Fruit fly (Drosophila melanogaster) whole organism, wandering third instar larva: ENCODE results near the gene Cp7Fa.
A peak's percentile ranks its signal among the peaks of the same experiment; 100 is the strongest.

Experiments
- Abd-B ChIP-seq: fragments of >200 bp; optimal IDR thresholded peaks from 2 replicates; lab custom pipeline; 2017; ENCODE audit warnings: missing biosample characterization, missing genetic modification characterization
- CG32264 ChIP-seq: fragments of 200-800 bp; sonication (Bioruptor generic); optimal IDR thresholded peaks from 2 replicates; lab custom pipeline; 2016; ENCODE audit warnings: missing biosample characterization, missing genetic modification characterization
- CG9705 ChIP-seq: fragments of 200-800 bp; sonication (Bioruptor generic); optimal IDR thresholded peaks from 2 replicates; lab custom pipeline; 2018; ENCODE audit warnings: missing biosample characterization, mild to moderate bottlenecking, missing genetic modification characterization
- CrebA ChIP-seq: fragments of 200-800 bp; sonication (Bioruptor generic); optimal IDR thresholded peaks from 2 replicates; lab custom pipeline; 2016; ENCODE audit warnings: missing biosample characterization, mild to moderate bottlenecking, missing genetic modification characterization, borderline replicate concordance
- Dfd ChIP-seq: fragments of >200 bp; optimal IDR thresholded peaks from 2 replicates; lab custom pipeline; 2017; ENCODE audit warnings: missing biosample characterization, missing genetic modification characterization
- Dif ChIP-seq: fragments of 200-275, 200-300 bp; sonication (Bioruptor generic); optimal IDR thresholded peaks from 2 replicates; lab custom pipeline; 2018; ENCODE audit warnings: missing biosample characterization, missing genetic modification characterization; ENCODE audit not compliant: partially characterized antibody
- HLH106 ChIP-seq: fragments of 200-800 bp; optimal IDR thresholded peaks from 3 replicates; lab custom pipeline; 2019; ENCODE audit warnings: missing biosample characterization, mild to moderate bottlenecking, missing genetic modification characterization, moderate library complexity
- Hnf4 ChIP-seq: fragments of 200-800 bp; sonication (Bioruptor generic); optimal IDR thresholded peaks from 2 replicates; lab custom pipeline; 2016; ENCODE audit warnings: missing biosample characterization, mild to moderate bottlenecking, missing genetic modification characterization
- Hr78 ChIP-seq: fragments of >200 bp; optimal IDR thresholded peaks from 2 replicates; lab custom pipeline; 2017; ENCODE audit warnings: missing biosample characterization, missing genetic modification characterization
- Hr83 ChIP-seq: fragments of 200-300 bp; sonication (Bioruptor generic); optimal IDR thresholded peaks from 2 replicates; lab custom pipeline; 2016; ENCODE audit warnings: missing biosample characterization, mild to moderate bottlenecking, missing genetic modification characterization, moderate library complexity; ENCODE audit not compliant: poor library complexity, severe bottlenecking
- Jra ChIP-seq: sonication (Bioruptor generic); optimal IDR thresholded peaks from 2 replicates; lab custom pipeline; 2016; ENCODE audit warnings: missing biosample characterization, missing genetic modification characterization
- Mio ChIP-seq: sonication (Bioruptor generic); optimal IDR thresholded peaks from 2 replicates; lab custom pipeline; 2016; ENCODE audit warnings: missing biosample characterization, missing genetic modification characterization
- Myc ChIP-seq: fragments of >200 bp; optimal IDR thresholded peaks from 2 replicates; lab custom pipeline; 2017
- N ChIP-seq: fragments of >200 bp; optimal IDR thresholded peaks from 2 replicates; lab custom pipeline; 2018; ENCODE audit warnings: missing biosample characterization, missing external identifiers, missing genetic modification characterization
- OdsH ChIP-seq: fragments of 200-800 bp; sonication (Bioruptor generic); optimal IDR thresholded peaks from 2 replicates; lab custom pipeline; 2016; ENCODE audit warnings: missing biosample characterization, mild to moderate bottlenecking, missing genetic modification characterization
- Rel ChIP-seq, 2 experiments: fragments of 200-800 bp; sonication (Bioruptor generic) in 1 of 2; optimal IDR thresholded peaks; 2 replicates in 1 of 2; 3 replicates in 1 of 2; lab custom pipeline; 2016 to 2019; ENCODE audit warnings: mild to moderate bottlenecking in 2 of 2, missing biosample characterization in 2 of 2, missing genetic modification characterization in 2 of 2, moderate library complexity in 1 of 2
- Sp1 ChIP-seq: fragments of 200-800 bp; sonication (Bioruptor generic); optimal IDR thresholded peaks from 3 replicates; lab custom pipeline; 2019; ENCODE audit warnings: missing biosample characterization, mild to moderate bottlenecking, missing genetic modification characterization, moderate library complexity
- br ChIP-seq: fragments of 200-800 bp; sonication (Bioruptor generic); optimal IDR thresholded peaks from 2 replicates; lab custom pipeline; 2016; ENCODE audit warnings: missing biosample characterization, missing genetic modification characterization
- brk ChIP-seq: fragments of 200-800 bp; sonication (Bioruptor generic); optimal IDR thresholded peaks from 2 replicates; lab custom pipeline; 2016; ENCODE audit warnings: missing biosample characterization, mild to moderate bottlenecking, missing genetic modification characterization
- dl ChIP-seq, 2 experiments: fragments of 175-275, 200-275 bp in 1 of 2; fragments of 200-275 bp in 1 of 2; sonication (Bioruptor generic); optimal IDR thresholded peaks; lab custom pipeline; 2018; ENCODE audit warnings: mild to moderate bottlenecking in 2 of 2, missing biosample characterization in 2 of 2, missing genetic modification characterization in 2 of 2, moderate library complexity in 2 of 2; ENCODE audit not compliant: partially characterized antibody in 2 of 2, insufficient read depth in 1 of 2
- dmrt93B ChIP-seq: fragments of 200-800 bp; sonication (Bioruptor generic); optimal IDR thresholded peaks from 2 replicates; lab custom pipeline; 2018; ENCODE audit warnings: missing biosample characterization, mild to moderate bottlenecking, missing genetic modification characterization
- dsf ChIP-seq: sonication (Bioruptor generic); optimal IDR thresholded peaks from 2 replicates; lab custom pipeline; 2016; ENCODE audit warnings: missing biosample characterization, missing genetic modification characterization, borderline replicate concordance
- ey ChIP-seq: fragments of 200-800 bp; sonication (Bioruptor generic); optimal IDR thresholded peaks from 2 replicates; lab custom pipeline; 2016; ENCODE audit warnings: missing biosample characterization, missing genetic modification characterization
- foxo ChIP-seq, 2 experiments: fragments of 200-800 bp; sonication (Bioruptor generic); optimal IDR thresholded peaks; 2 replicates in 1 of 2; 3 replicates in 1 of 2; lab custom pipeline; 2016 to 2017; ENCODE audit warnings: missing biosample characterization in 2 of 2, missing genetic modification characterization in 2 of 2
- fru ChIP-seq: fragments of 200-800 bp; sonication (Bioruptor generic); optimal IDR thresholded peaks from 3 replicates; lab custom pipeline; 2016; ENCODE audit warnings: missing biosample characterization, mild to moderate bottlenecking, missing genetic modification characterization
- h ChIP-seq: fragments of 200-800 bp; sonication (Bioruptor generic); optimal IDR thresholded peaks from 3 replicates; lab custom pipeline; 2016; ENCODE audit warnings: missing biosample characterization, mild to moderate bottlenecking, missing genetic modification characterization
- jim ChIP-seq: fragments of 175-275, 200-325 bp; sonication (Bioruptor generic); optimal IDR thresholded peaks from 2 replicates; lab custom pipeline; 2016; ENCODE audit warnings: missing biosample characterization, mild to moderate bottlenecking, missing genetic modification characterization
- lola ChIP-seq: fragments of >200 bp; optimal IDR thresholded peaks from 2 replicates; lab custom pipeline; 2017; ENCODE audit warnings: missing biosample characterization, missing genetic modification characterization
- pan ChIP-seq: fragments of >200 bp; optimal IDR thresholded peaks from 2 replicates; lab custom pipeline; 2017
- psq ChIP-seq: fragments of 200-800 bp; sonication (Bioruptor generic); optimal IDR thresholded peaks from 3 replicates; lab custom pipeline; 2017; ENCODE audit warnings: missing biosample characterization, mild to moderate bottlenecking, missing genetic modification characterization, moderate library complexity
- rgr ChIP-seq: fragments of 200-800 bp; sonication (Bioruptor generic); optimal IDR thresholded peaks from 3 replicates; lab custom pipeline; 2016; ENCODE audit warnings: missing biosample characterization, mild to moderate bottlenecking, missing genetic modification characterization
- sage ChIP-seq: fragments of 200-800 bp; sonication (Bioruptor generic); optimal IDR thresholded peaks from 2 replicates; lab custom pipeline; 2016; ENCODE audit warnings: missing biosample characterization, mild to moderate bottlenecking, missing genetic modification characterization
- tai ChIP-seq: sonication (Bioruptor generic); optimal IDR thresholded peaks from 2 replicates; lab custom pipeline; 2016; ENCODE audit warnings: missing biosample characterization, missing genetic modification characterization
- woc ChIP-seq: sonication (Bioruptor generic); optimal IDR thresholded peaks from 2 replicates; lab custom pipeline; 2016; ENCODE audit warnings: missing biosample characterization, mild to moderate bottlenecking, missing genetic modification characterization

Cp7Fa gene

DNA sequence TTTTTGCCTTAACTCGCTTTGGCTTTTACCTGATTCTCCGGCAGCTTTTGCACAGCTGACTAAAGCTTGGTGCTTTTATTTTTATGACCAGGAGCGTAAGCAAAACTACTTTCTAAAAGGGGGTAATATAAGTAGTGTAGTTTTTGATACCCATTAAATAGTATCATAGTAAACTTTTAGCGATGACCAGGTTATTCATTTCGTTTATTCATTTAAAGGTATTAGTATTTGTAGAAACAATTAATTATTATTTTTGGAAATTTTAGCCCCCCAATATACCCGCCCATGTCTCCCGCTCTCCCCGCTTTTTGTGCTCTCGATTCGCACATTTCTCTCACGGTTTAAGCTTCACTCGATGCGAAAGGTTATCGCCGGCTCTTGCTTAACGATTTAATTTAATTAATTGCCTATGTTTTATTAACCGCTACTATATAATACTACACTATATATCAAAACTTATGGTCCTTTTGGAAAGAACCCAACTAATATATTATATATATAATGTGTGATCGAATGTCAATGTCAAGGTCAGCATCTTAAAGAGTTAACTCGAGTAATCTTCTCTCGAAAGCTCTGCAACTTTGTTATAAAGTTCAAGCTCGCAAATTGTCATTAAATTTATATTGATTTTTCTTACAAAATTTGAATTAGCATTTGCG, 6.2 kb upstream of the Cp7Fa start, which contains the start of gene Sptr (continued):
- no peak for TF ChIP-seq Myc
- no peak for TF ChIP-seq jim (GFP tag; lab: Kevin White, UChicago)
- TF ChIP-seq brk (GFP tag; lab: Kevin White, UChicago): peak; percentile 91
- TF ChIP-seq br: peak; percentile 92
- TF ChIP-seq woc: peak; percentile 92
- TF ChIP-seq Hr83 (GFP tag; lab: Kevin White, UChicago): no peak
- peak; percentile 56 to 96 for TF ChIP-seq foxo (GFP tag; optimal IDR thresholded peaks at IDR 0.05; lab: Kevin White, UChicago)
- TF ChIP-seq Sp1 (GFP tag; lab: Kevin White, UChicago): peak; percentile 96
- TF ChIP-seq Hnf4 (GFP tag; lab: Kevin White, UChicago): peak; percentile 94
- TF ChIP-seq pan (lab: Kevin White, UChicago): no peak
- TF ChIP-seq Abd-B (GFP tag; lab: Kevin White, UChicago): no peak
- TF ChIP-seq rgr (GFP tag; lab: Kevin White, UChicago): peak; percentile 97
- TF ChIP-seq OdsH (GFP tag; lab: Kevin White, UChicago): peak; percentile 97

dm6 chrX:8466729-8467215, 3.9 kb upstream of the Cp7Fa start:
- TF ChIP-seq sage (GFP tag; lab: Kevin White, UChicago) (no peak), Myc (no peak), dmrt93B (GFP tag; lab: Kevin White, UChicago) (no peak), OdsH (GFP tag; lab: Kevin White, UChicago) (no peak), CG9705 (no peak), tai (no peak), Mio (GFP tag; lab: Kevin White, UChicago) (no peak), CrebA (GFP tag; lab: Kevin White, UChicago) (no peak), Abd-B (GFP tag; lab: Kevin White, UChicago) (no peak), Jra (GFP tag; lab: Kevin White, UChicago) (no peak), fru (GFP tag; lab: Kevin White, UChicago) (no peak), N (GFP tag; lab: Kevin White, UChicago) (no peak), foxo (GFP tag; optimal IDR thresholded peaks at IDR 0.05; lab: Kevin White, UChicago) (no peak)

dm6 chrX:8468962-8469459, 1.7 kb upstream of the Cp7Fa start, which contains the start of gene CG12116:
Gene CG12116 (minus strand): TSS chrX:8469012.
- TF ChIP-seq CG32264 (GFP tag; lab: Kevin White, UChicago) (no peak), Hr83 (GFP tag; lab: Kevin White, UChicago) (no peak), Sp1 (GFP tag; lab: Kevin White, UChicago) (no peak), br (peak; percentile 53), Myc (no peak), Rel (GFP tag; optimal IDR thresholded peaks at IDR 0.05; lab: Kevin White, UChicago) (no peak), Rel (tag; optimal IDR thresholded peaks at IDR 0.05; lab: Kevin White, UChicago) (peak; percentile 80), OdsH (GFP tag; lab: Kevin White, UChicago) (peak; percentile 62), Jra (GFP tag; lab: Kevin White, UChicago) (no peak), Hnf4 (GFP tag; lab: Kevin White, UChicago) (peak; percentile 42), jim (GFP tag; lab: Kevin White, UChicago) (no peak), Dfd (no peak), Mio (GFP tag; lab: Kevin White, UChicago) (no peak), CrebA (GFP tag; lab: Kevin White, UChicago) (no peak), HLH106 (peak; percentile 35), Hr78 (no peak), dmrt93B (GFP tag; lab: Kevin White, UChicago) (no peak), lola (no peak), rgr (GFP tag; lab: Kevin White, UChicago) (peak; percentile 66), h (GFP tag; lab: Kevin White, UChicago) (peak; percentile 64), foxo (GFP tag; optimal IDR thresholded peaks at IDR 0.05; lab: Kevin White, UChicago) (peak in 1 of 2 experiments; percentile 61), dsf (GFP tag; lab: Kevin White, UChicago) (no peak), sage (GFP tag; lab: Kevin White, UChicago) (no peak), ey (GFP tag; lab: Kevin White, UChicago) (peak; percentile 71), Dif (GFP tag; lab: Kevin White, UChicago) (no peak), psq (GFP tag; lab: Kevin White, UChicago) (peak; percentile 9), dl (GFP tag; optimal IDR thresholded peaks at IDR 0.05; lab: Kevin White, UChicago; ENCODE audit: insufficient read depth in 1 of 2, partially characterized antibody in 2 of 2) (no peak), fru (GFP tag; lab: Kevin White, UChicago) (peak; percentile 65)
